Fruit fly (Drosophila melanogaster) whole organism, pupa: ENCODE data around the gene CG15772.

Source experiments
- CG10348 ChIP-seq: fragments of 200-800 bp; sonication (Bioruptor generic); IDR thresholded peaks from 2 replicates; pipeline ENCODE4 v1.3.6; 2022; ENCODE audit warnings: missing biosample characterization, missing genetic modification characterization
- CG12605 ChIP-seq: fragments of 200-800 bp; sonication (Bioruptor generic); IDR thresholded peaks from 2 replicates; pipeline ENCODE4 v1.3.6; 2022; ENCODE audit warnings: missing biosample characterization, missing genetic modification characterization
- CG13204 ChIP-seq: fragments of 200-800 bp; sonication (Bioruptor generic); optimal IDR thresholded peaks from 2 replicates; lab custom pipeline; 2018; ENCODE audit warnings: missing biosample characterization, mild to moderate bottlenecking, missing genetic modification characterization, moderate library complexity
- CG14655 ChIP-seq: fragments of 200-800 bp; sonication (Bioruptor generic); optimal IDR thresholded peaks from 3 replicates; lab custom pipeline; 2017; ENCODE audit warnings: mild to moderate bottlenecking, missing biosample characterization, missing genetic modification reagents, missing genetic modification characterization
- CG15710 ChIP-seq: fragments of 200-800 bp; sonication (Bioruptor generic); optimal IDR thresholded peaks from 2 replicates; lab custom pipeline; 2018; ENCODE audit warnings: missing biosample characterization, mild to moderate bottlenecking, missing genetic modification characterization, moderate library complexity
- CG17806 ChIP-seq: fragments of 200-800 bp; sonication (Bioruptor generic); optimal IDR thresholded peaks from 2 replicates; lab custom pipeline; 2018; ENCODE audit warnings: missing biosample characterization, mild to moderate bottlenecking, missing genetic modification characterization, moderate library complexity
- CG32121 ChIP-seq: fragments of 200-800 bp; sonication (Bioruptor generic); IDR thresholded peaks from 2 replicates; pipeline ENCODE4 v1.3.6; 2022; ENCODE audit warnings: missing biosample characterization, missing genetic modification characterization
- CG34367 ChIP-seq: fragments of 200-800 bp; sonication (Bioruptor generic); optimal IDR thresholded peaks from 2 replicates; lab custom pipeline; 2018; ENCODE audit warnings: missing biosample characterization, mild to moderate bottlenecking, missing genetic modification characterization
- CG4496 ChIP-seq: fragments of 200-800 bp; sonication (Bioruptor generic); IDR thresholded peaks from 3 replicates; pipeline ENCODE4 v1.3.6; 2022; ENCODE audit warnings: missing biosample characterization, missing genetic modification characterization
- CG8159 ChIP-seq: fragments of 200-800 bp; sonication (Bioruptor generic); optimal IDR thresholded peaks from 3 replicates; lab custom pipeline; 2018; ENCODE audit warnings: missing biosample characterization, mild to moderate bottlenecking, missing genetic modification characterization, moderate library complexity
- CG8301 ChIP-seq: fragments of 200-800 bp; sonication (Bioruptor generic); optimal IDR thresholded peaks from 2 replicates; lab custom pipeline; 2018; ENCODE audit warnings: missing biosample characterization, mild to moderate bottlenecking, missing genetic modification characterization
- CG9948 ChIP-seq: fragments of 200-800 bp; sonication (Bioruptor generic); optimal IDR thresholded peaks from 2 replicates; lab custom pipeline; 2018; ENCODE audit warnings: missing biosample characterization, mild to moderate bottlenecking, missing genetic modification characterization, moderate library complexity
- D1 ChIP-seq: fragments of 200-800 bp; sonication (Bioruptor generic); optimal IDR thresholded peaks from 2 replicates; lab custom pipeline; 2018; ENCODE audit warnings: missing biosample characterization, mild to moderate bottlenecking, missing genetic modification characterization, moderate library complexity
- EcR ChIP-seq: fragments of 200-800 bp; sonication (Bioruptor generic); optimal IDR thresholded peaks from 3 replicates; lab custom pipeline; 2019; ENCODE audit warnings: missing biosample characterization, missing genetic modification characterization, mild to moderate bottlenecking, moderate library complexity, missing genetic modification reagents
- Ets98B ChIP-seq: fragments of 200-800 bp; sonication (Bioruptor generic); IDR thresholded peaks from 2 replicates; pipeline ENCODE4 v1.3.6; 2022; ENCODE audit warnings: missing biosample characterization, missing genetic modification characterization
- Pif1A ChIP-seq: fragments of 200-800 bp; sonication (Bioruptor generic); optimal IDR thresholded peaks from 3 replicates; lab custom pipeline; 2016; ENCODE audit warnings: missing biosample characterization, missing genetic modification characterization
- Pif1B ChIP-seq: fragments of 200-800 bp; sonication (Bioruptor generic); optimal IDR thresholded peaks from 3 replicates; lab custom pipeline; 2016; ENCODE audit warnings: missing biosample characterization, missing genetic modification characterization
- Snoo ChIP-seq: fragments of 200-800 bp; sonication (Bioruptor generic); optimal IDR thresholded peaks from 3 replicates; lab custom pipeline; 2017; ENCODE audit warnings: missing biosample characterization, mild to moderate bottlenecking, missing genetic modification characterization, inconsistent platforms
- fd96Ca ChIP-seq: fragments of 200-800 bp; sonication (Bioruptor generic); IDR thresholded peaks from 3 replicates; pipeline ENCODE4 v1.3.6; 2022; ENCODE audit warnings: missing biosample characterization, missing genetic modification characterization
- gl ChIP-seq: fragments of 200-800 bp; sonication (Bioruptor generic); optimal IDR thresholded peaks from 2 replicates; lab custom pipeline; 2018; ENCODE audit warnings: missing biosample characterization, mild to moderate bottlenecking, missing genetic modification characterization
- rn ChIP-seq: fragments of 200-800 bp; sonication (Bioruptor generic); IDR thresholded peaks from 2 replicates; pipeline ENCODE4 v1.3.6; 2022; ENCODE audit warnings: missing biosample characterization, missing genetic modification characterization

The CG15772 gene

DNA sequence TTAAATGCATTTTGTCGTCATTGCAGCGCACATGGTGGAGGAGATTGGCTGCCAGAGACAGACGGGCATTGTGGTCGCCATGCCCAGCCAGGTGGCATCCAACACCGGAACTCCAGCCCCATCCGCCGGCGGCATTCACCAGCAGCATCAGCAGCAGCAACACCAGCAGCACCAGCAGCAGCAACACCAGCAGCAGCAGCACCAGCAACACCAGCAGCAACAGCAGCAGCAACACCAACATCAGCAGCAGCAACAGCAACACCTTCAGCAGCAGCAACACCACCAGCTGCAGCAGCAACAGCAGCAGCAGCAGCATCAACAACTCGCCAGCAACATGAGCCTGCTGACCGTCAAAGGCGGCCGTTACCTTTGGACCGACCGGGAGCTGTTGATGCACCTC, 789 bp downstream of the CG15772 start:
- no peak for TF ChIP-seq CG4496 (GFP tag; lab: Robert Waterston, UW)
- TF ChIP-seq CG8159 (tag; lab: Kevin White, UChicago): no peak
- no peak for TF ChIP-seq CG8301 (tag; lab: Kevin White, UChicago)

dm6 chrX:5754837-5755828, 3.1 kb downstream of the CG15772 start, which contains the start of the genes lin-52 and CG15771:
Gene lin-52 (minus strand): TSS chrX:5754958.
Gene CG15771 (plus strand): TSS chrX:5755574.
- TF ChIP-seq fd96Ca (GFP tag; lab: Robert Waterston, UW) (peak; percentile 97), CG9948 (peak; percentile 94), Pif1A (peak; percentile 95), CG4496 (GFP tag; lab: Robert Waterston, UW) (peak; percentile 95), D1 (tag; lab: Kevin White, UChicago) (no peak), Ets98B (GFP tag; lab: Robert Waterston, UW) (peak; percentile 92), CG17806 (tag; lab: Kevin White, UChicago) (peak; percentile 91), Pif1B (GFP tag; lab: Kevin White, UChicago) (peak; percentile 94), CG14655 (GFP tag; lab: Kevin White, UChicago) (peak; percentile 97), Snoo (tag; lab: Kevin White, UChicago) (peak; percentile 97), gl (tag; lab: Kevin White, UChicago) (peak; percentile 90), rn (GFP tag; lab: Robert Waterston, UW) (peak; percentile 77), CG32121 (GFP tag; lab: Robert Waterston, UW) (peak; percentile 97), CG34367 (tag; lab: Kevin White, UChicago) (peak; percentile 92), CG15710 (peak; percentile 95), CG10348 (peak; percentile 87), EcR (peak; percentile 59), CG12605 (GFP tag; lab: Robert Waterston, UW) (peak; percentile 90), CG8159 (tag; lab: Kevin White, UChicago) (peak; percentile 96), CG8301 (tag; lab: Kevin White, UChicago) (peak; percentile 96), CG13204 (GFP tag; lab: Kevin White, UChicago) (peak; percentile 100)

DNA sequence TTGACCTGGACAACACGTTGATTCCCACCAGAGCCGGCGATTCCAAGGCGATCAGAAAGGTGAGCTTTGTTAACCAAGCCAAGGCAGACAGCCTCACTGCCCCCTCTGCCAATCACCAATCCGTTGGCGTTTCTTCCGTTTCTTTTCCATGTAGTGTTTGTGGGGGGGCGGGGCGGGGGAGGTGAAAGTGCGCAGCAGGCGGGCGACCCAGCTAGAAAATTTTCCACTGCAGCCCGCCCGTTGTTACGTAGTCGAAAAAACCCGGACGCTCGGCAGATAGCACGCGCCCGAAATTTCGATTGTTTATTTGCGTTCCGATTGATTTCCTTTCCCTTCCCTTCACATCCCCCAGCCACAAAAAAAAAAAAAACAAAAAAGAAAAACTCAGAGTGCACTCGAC, 4.1 kb downstream of the CG15772 start:
- TF ChIP-seq Pif1A: no peak

DNA sequence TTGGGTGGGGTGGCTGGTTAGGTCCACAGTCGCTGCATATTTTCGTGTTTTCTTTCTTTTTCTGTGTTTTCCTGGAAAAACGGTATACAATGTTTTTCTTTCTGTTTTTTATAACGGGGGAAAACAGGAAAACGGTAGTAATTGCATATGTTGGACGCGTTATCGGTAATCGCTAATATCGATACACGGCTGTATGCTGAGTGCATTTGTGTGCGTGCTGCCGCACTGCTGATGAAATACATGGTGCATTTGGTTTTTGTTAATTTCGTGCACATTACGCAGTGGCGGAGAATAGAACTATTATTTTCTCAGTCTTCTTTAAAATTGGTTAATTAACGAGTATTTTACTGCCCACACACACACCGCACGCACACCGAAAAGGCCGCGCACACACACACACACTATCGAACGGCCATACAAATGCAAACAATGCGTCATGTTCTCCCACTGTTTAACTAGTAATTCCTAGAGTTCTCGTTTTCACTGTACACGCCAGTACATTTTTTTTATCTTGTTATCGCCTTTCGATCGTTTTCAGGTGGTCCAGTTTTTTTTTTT, 11.5 kb downstream of the CG15772 start:
- 0 out of 2 replicates have a peak, but pooled peaks have one; percentile 5 for TF ChIP-seq Ets98B (GFP tag; lab: Robert Waterston, UW)
- no peak for TF ChIP-seq Snoo (tag; lab: Kevin White, UChicago)
- TF ChIP-seq CG17806 (tag; lab: Kevin White, UChicago): no peak
- TF ChIP-seq CG13204 (GFP tag; lab: Kevin White, UChicago): no peak
- no peak for TF ChIP-seq Pif1B (GFP tag; lab: Kevin White, UChicago)
- no peak for TF ChIP-seq CG32121 (GFP tag; lab: Robert Waterston, UW)
- no peak for TF ChIP-seq rn (GFP tag; lab: Robert Waterston, UW)
- TF ChIP-seq CG9948: no peak
- TF ChIP-seq D1 (tag; lab: Kevin White, UChicago): no peak
- peak; percentile 46; the same call in 1 of the 3 replicates for TF ChIP-seq CG4496 (GFP tag; lab: Robert Waterston, UW)

dm6 chrX:5764001-5764892, 12.2 kb downstream of the CG15772 start, which contains the start of the genes MAPk-Ak2 and CG42699:
Gene MAPk-Ak2 (minus strand): TSS chrX:5764203.
Gene CG42699 (plus strand): TSS chrX:5764553.
- peak; percentile 31 for TF ChIP-seq CG15710
- TF ChIP-seq fd96Ca (GFP tag; lab: Robert Waterston, UW): no peak; the same call in 2 of the 3 replicates
- TF ChIP-seq CG8301 (tag; lab: Kevin White, UChicago): peak; percentile 6
- 0 out of 2 replicates have a peak, but pooled peaks have one; percentile 28 for TF ChIP-seq CG12605 (GFP tag; lab: Robert Waterston, UW)
- TF ChIP-seq CG13204 (GFP tag; lab: Kevin White, UChicago): peak; percentile 24
- TF ChIP-seq CG32121 (GFP tag; lab: Robert Waterston, UW): 0 out of 2 replicates have a peak, but pooled peaks have one; percentile 9
- TF ChIP-seq CG8159 (tag; lab: Kevin White, UChicago): peak; percentile 29
- TF ChIP-seq CG10348: no peak
- peak; percentile 18 for TF ChIP-seq CG17806 (tag; lab: Kevin White, UChicago)
- TF ChIP-seq rn (GFP tag; lab: Robert Waterston, UW): no peak
- peak; percentile 65 for TF ChIP-seq gl (tag; lab: Kevin White, UChicago)
- TF ChIP-seq Ets98B (GFP tag; lab: Robert Waterston, UW): peak; percentile 34
- TF ChIP-seq Pif1A: peak; percentile 77
- peak; percentile 45 for TF ChIP-seq CG34367 (tag; lab: Kevin White, UChicago)
- TF ChIP-seq Snoo (tag; lab: Kevin White, UChicago): peak; percentile 17
- peak; percentile 8 for TF ChIP-seq Pif1B (GFP tag; lab: Kevin White, UChicago)
- TF ChIP-seq D1 (tag; lab: Kevin White, UChicago): no peak
- no peak for TF ChIP-seq CG4496 (GFP tag; lab: Robert Waterston, UW)
- peak; percentile 42 for TF ChIP-seq EcR
- no peak for TF ChIP-seq CG14655 (GFP tag; lab: Kevin White, UChicago)
- no peak for TF ChIP-seq CG9948
